Worm (Caenorhabditis elegans) whole organism, L1 larva: Measurements from ENCODE around the gene dhs-13.
A peak's percentile ranks its signal among the peaks of the same experiment; 100 is the strongest.

Experiments
- fos-1 ChIP-seq: fragments of 150-350 bp; optimal IDR thresholded peaks from 2 replicates; lab custom pipeline; 2014; ENCODE audit warnings: missing biosample characterization, missing genetic modification characterization
- isw-1 ChIP-seq: fragments of 200-800 bp; sonication (Bioruptor generic); IDR thresholded peaks from 2 replicates; pipeline ENCODE4 v1.3.6; 2022; ENCODE audit warnings: missing genetic modification characterization, missing compliant biosample characterization
- nhr-11 ChIP-seq: fragments of 150-350 bp; optimal IDR thresholded peaks from 2 replicates; lab custom pipeline; 2014; ENCODE audit warnings: missing biosample characterization, missing genetic modification characterization
- nhr-237 ChIP-seq: fragments of 150-350 bp; optimal IDR thresholded peaks from 2 replicates; lab custom pipeline; 2014; ENCODE audit warnings: missing biosample characterization, missing genetic modification characterization
- nhr-77 ChIP-seq: fragments of 150-350 bp; optimal IDR thresholded peaks from 2 replicates; lab custom pipeline; 2014; ENCODE audit warnings: missing biosample characterization, missing genetic modification characterization
- pag-3 ChIP-seq: sonication (generic microtip); optimal IDR thresholded peaks from 2 replicates; lab custom pipeline; 2017; ENCODE audit warnings: missing genetic modification characterization, mild to moderate bottlenecking, missing compliant biosample characterization, antibody characterized with exemption, borderline replicate concordance; ENCODE audit not compliant: insufficient read depth
- pqm-1 ChIP-seq: sonication (generic microtip); optimal IDR thresholded peaks from 3 replicates; lab custom pipeline; 2017; ENCODE audit warnings: missing biosample characterization, missing genetic modification characterization
- snpc-4 ChIP-seq: fragments of 150-350 bp; optimal IDR thresholded peaks from 2 replicates; lab custom pipeline; 2014; ENCODE audit warnings: missing biosample characterization, missing genetic modification characterization
- unc-62 ChIP-seq: fragments of 150-350 bp; optimal IDR thresholded peaks from 2 replicates; lab custom pipeline; 2014; ENCODE audit warnings: missing biosample characterization, missing genetic modification reagents, missing genetic modification characterization
- unc-98 ChIP-seq: fragments of 200-800 bp; sonication (Bioruptor generic); IDR thresholded peaks from 2 replicates; pipeline ENCODE4 v1.3.6; 2022; ENCODE audit warnings: missing genetic modification characterization, missing compliant biosample characterization

- TF ChIP-seq isw-1 (no peak), fos-1 (peak; percentile 38), pag-3 (no peak), unc-98 (no peak), pqm-1 (tag; lab: Kevin White, UChicago) (no peak), nhr-77 (tag; lab: Kevin White, UChicago) (peak; percentile 67), unc-62 (GFP tag; lab: Kevin White, UChicago) (no peak), snpc-4 (tag; lab: Kevin White, UChicago) (peak; percentile 52), nhr-237 (tag; lab: Kevin White, UChicago) (peak; percentile 49), nhr-11 (peak; percentile 35)
These were observed 28.2 kb downstream of the dhs-13 start, which contains the start of gene nhr-256 for ce11 chrV:1743205-1743870.
